Worm (Caenorhabditis elegans): ENCODE measurements around the gene spe-44.

ce11 chrIV:12438359-12438758 is 15.7 kb downstream of the spe-44 start, which contains the start of gene clec-185:
- TF ChIP-seq him-1 (tag; optimal IDR thresholded peaks at IDR 0.05) (no peak), W03F9.2 (tag; optimal IDR thresholded peaks at IDR 0.05) (no peak), dao-5 (tag; optimal IDR thresholded peaks at IDR 0.05) (no peak)

Measured in whole organism, L4/young adult.